ENCODE assay signal across 5 fruit fly cellular contexts in genomic region chr3R:15275158-15275623, dm6.
A peak's percentile ranks its signal among the peaks of the same experiment; 100 is the strongest.
TF ChIP-seq lines count a peak whose summit lies in the region.

TSS of gene Cp190 (minus strand) at chr3R:15275241.
TSS of gene CG4338 (plus strand) at chr3R:15275522.

- peak; percentile 68 for TF ChIP-seq CTCF in whole organism, embryonic (GFP tag; optimal IDR thresholded peaks at IDR 0.05; lab: Kevin White, UChicago)

TF ChIP-seq in whole organism, adult, 20 proteins besides CTCF, POLR2A, EP300 and RAD21 (continues in another document):
- TF ChIP-seq CG7045 (GFP tag; optimal IDR thresholded peaks at IDR 0.05; lab: Kevin White, UChicago) (peak; percentile 98), cic (GFP tag; optimal IDR thresholded peaks at IDR 0.05; lab: Kevin White, UChicago) (peak; percentile 77), ovo (GFP tag; optimal IDR thresholded peaks at IDR 0.05; lab: Kevin White, UChicago) (peak; percentile 91), Crg-1 (GFP tag; optimal IDR thresholded peaks at IDR 0.05; lab: Kevin White, UChicago) (peak; percentile 95), CG14711 (tag; optimal IDR thresholded peaks at IDR 0.05; lab: Kevin White, UChicago) (peak; percentile 97), CG7101 (tag; optimal IDR thresholded peaks at IDR 0.05; lab: Kevin White, UChicago) (peak; percentile 99), Clk (GFP tag; optimal IDR thresholded peaks at IDR 0.05; lab: Kevin White, UChicago) (peak; percentile 94), tj (GFP tag; optimal IDR thresholded peaks at IDR 0.05; lab: Kevin White, UChicago) (peak; percentile 88), toe (GFP tag; optimal IDR thresholded peaks at IDR 0.05; lab: Kevin White, UChicago) (peak; percentile 98), CG11617 (GFP tag; optimal IDR thresholded peaks at IDR 0.05; lab: Kevin White, UChicago) (peak; percentile 98), Mnt (GFP tag; optimal IDR thresholded peaks at IDR 0.05; lab: Kevin White, UChicago) (peak; percentile 96), bab1 (GFP tag; optimal IDR thresholded peaks at IDR 0.05; lab: Kevin White, UChicago) (peak; percentile 98), CG12768 (GFP tag; optimal IDR thresholded peaks at IDR 0.05; lab: Kevin White, UChicago) (peak; percentile 98), pad (GFP tag; optimal IDR thresholded peaks at IDR 0.05; lab: Kevin White, UChicago) (peak; percentile 90), CG5204 (GFP tag; optimal IDR thresholded peaks at IDR 0.05; lab: Kevin White, UChicago) (no peak), cnc (optimal IDR thresholded peaks at IDR 0.05; lab: Kevin White, UChicago) (no peak), Hr96 (GFP tag; optimal IDR thresholded peaks at IDR 0.05; lab: Kevin White, UChicago) (peak; percentile 94), CG1620 (GFP tag; optimal IDR thresholded peaks at IDR 0.05; lab: Kevin White, UChicago) (peak; percentile 96)

TF ChIP-seq in whole organism, embryonic, 481 proteins besides CTCF, POLR2A, EP300 and RAD21 (continues in another document):
- TF ChIP-seq ranshi (GFP tag; IDR thresholded peaks at IDR 0.05; lab: Robert Waterston, UW), result peak; percentile 96
- peak; percentile 97 for TF ChIP-seq kni (GFP tag; optimal IDR thresholded peaks at IDR 0.05; lab: Kevin White, UChicago)
- TF ChIP-seq emc (GFP tag; optimal IDR thresholded peaks at IDR 0.05; lab: Kevin White, UChicago), result peak; percentile 78
- TF ChIP-seq Xbp1 (GFP tag; optimal IDR thresholded peaks at IDR 0.05; lab: Kevin White, UChicago), result peak; percentile 98
- TF ChIP-seq Dp (GFP tag; optimal IDR thresholded peaks at IDR 0.05; lab: Kevin White, UChicago), result peak; percentile 52
- peak; percentile 53; the same call in 1 of the 2 replicates for TF ChIP-seq nerfin-2 (GFP tag; IDR thresholded peaks at IDR 0.05; lab: Robert Waterston, UW; ENCODE audit: partially characterized antibody)
- TF ChIP-seq CG1792 (GFP tag; optimal IDR thresholded peaks at IDR 0.05; lab: Kevin White, UChicago), result peak; percentile 84
- peak; percentile 98 for TF ChIP-seq CG10147 (GFP tag; optimal IDR thresholded peaks at IDR 0.05; lab: Kevin White, UChicago)
- TF ChIP-seq CG14441 (GFP tag; IDR thresholded peaks at IDR 0.05; lab: Robert Waterston, UW), result peak; percentile 95
- TF ChIP-seq Neu2 (GFP tag; optimal IDR thresholded peaks at IDR 0.05; lab: Kevin White, UChicago; ENCODE audit: borderline replicate concordance), result no peak
- TF ChIP-seq phol (tag; optimal IDR thresholded peaks at IDR 0.05; lab: Kevin White, UChicago), result peak; percentile 100
- peak; percentile 97 for TF ChIP-seq odd (GFP tag; optimal IDR thresholded peaks at IDR 0.05; lab: Kevin White, UChicago)
- peak; percentile 98 for TF ChIP-seq CG3847 (GFP tag; IDR thresholded peaks at IDR 0.05; lab: Robert Waterston, UW)
- TF ChIP-seq CG15514 (GFP tag; optimal IDR thresholded peaks at IDR 0.05; lab: Kevin White, UChicago), result peak; percentile 93
- TF ChIP-seq CG7928 (GFP tag; optimal IDR thresholded peaks at IDR 0.05; lab: Kevin White, UChicago), result peak; percentile 80
- peak; percentile 86 for TF ChIP-seq CG17802 (tag; optimal IDR thresholded peaks at IDR 0.05; lab: Kevin White, UChicago)
- TF ChIP-seq zen (tag; optimal IDR thresholded peaks at IDR 0.05; lab: Kevin White, UChicago), result peak; percentile 98
- peak; percentile 97 for TF ChIP-seq CG32772 (GFP tag; IDR thresholded peaks at IDR 0.05; lab: Robert Waterston, UW)

TF ChIP-seq in whole organism, prepupa, 60 proteins besides CTCF, POLR2A, EP300 and RAD21 (continues in another document):
- TF ChIP-seq fd85E (GFP tag; optimal IDR thresholded peaks at IDR 0.05; lab: Kevin White, UChicago) (no peak), ss (GFP tag; optimal IDR thresholded peaks at IDR 0.05; lab: Kevin White, UChicago) (peak in 1 of 2 experiments; percentile 97), svp (GFP tag; lab: Kevin White, UChicago) (peak; percentile 99), CG3032 (tag; optimal IDR thresholded peaks at IDR 0.05; lab: Kevin White, UChicago) (peak; percentile 99), Gug (GFP tag; IDR thresholded peaks at IDR 0.05; lab: Robert Waterston, UW) (peak; percentile 94), Eip78C (GFP tag; lab: Kevin White, UChicago) (peak; percentile 99), achi (GFP tag; optimal IDR thresholded peaks at IDR 0.05; lab: Kevin White, UChicago) (peak; percentile 98), CG10631 (GFP tag; optimal IDR thresholded peaks at IDR 0.05; lab: Kevin White, UChicago) (no peak), fkh (GFP tag; optimal IDR thresholded peaks at IDR 0.05; lab: Kevin White, UChicago) (no peak), CG11762 (GFP tag; optimal IDR thresholded peaks at IDR 0.05; lab: Kevin White, UChicago; ENCODE audit: insufficient read depth) (peak; percentile 93), eg (GFP tag; IDR thresholded peaks at IDR 0.05; lab: Robert Waterston, UW) (peak; percentile 97), Hr38 (GFP tag; optimal IDR thresholded peaks at IDR 0.05; lab: Kevin White, UChicago) (no peak), OdsH (GFP tag; optimal IDR thresholded peaks at IDR 0.05; lab: Kevin White, UChicago) (peak; percentile 98), CG7368 (GFP tag; optimal IDR thresholded peaks at IDR 0.05; lab: Kevin White, UChicago) (peak; percentile 96), Blimp-1 (GFP tag; optimal IDR thresholded peaks at IDR 0.05; lab: Kevin White, UChicago) (peak; percentile 93), CG8319 (GFP tag; optimal IDR thresholded peaks at IDR 0.05; lab: Kevin White, UChicago) (peak; percentile 95), cyc (GFP tag; optimal IDR thresholded peaks at IDR 0.05; lab: Kevin White, UChicago) (peak; percentile 97), Sox14 (GFP tag; optimal IDR thresholded peaks at IDR 0.05; lab: Kevin White, UChicago) (peak; percentile 97), CG6163 (GFP tag; IDR thresholded peaks at IDR 0.05; lab: Robert Waterston, UW) (peak; percentile 96), Sox15 (GFP tag; optimal IDR thresholded peaks at IDR 0.05; lab: Kevin White, UChicago) (peak; percentile 96)

TF ChIP-seq in whole organism, pupa, 21 proteins besides CTCF, POLR2A, EP300 and RAD21:
- TF ChIP-seq CG9948 (tag; optimal IDR thresholded peaks at IDR 0.05; lab: Kevin White, UChicago) (peak; percentile 98), CG8159 (tag; optimal IDR thresholded peaks at IDR 0.05; lab: Kevin White, UChicago) (peak; percentile 99), CG12605 (GFP tag; IDR thresholded peaks at IDR 0.05; lab: Robert Waterston, UW) (peak; percentile 94), EcR (GFP tag; optimal IDR thresholded peaks at IDR 0.05; lab: Kevin White, UChicago) (peak; percentile 85), Pif1A (GFP tag; optimal IDR thresholded peaks at IDR 0.05; lab: Kevin White, UChicago) (no peak), CG4496 (GFP tag; IDR thresholded peaks at IDR 0.05; lab: Robert Waterston, UW) (peak; percentile 93), CG34367 (tag; optimal IDR thresholded peaks at IDR 0.05; lab: Kevin White, UChicago) (peak; percentile 97), Snoo (tag; optimal IDR thresholded peaks at IDR 0.05; lab: Kevin White, UChicago) (peak; percentile 97), rn (GFP tag; IDR thresholded peaks at IDR 0.05; lab: Robert Waterston, UW) (peak; percentile 87), CG8301 (tag; optimal IDR thresholded peaks at IDR 0.05; lab: Kevin White, UChicago) (peak; percentile 98), gl (tag; optimal IDR thresholded peaks at IDR 0.05; lab: Kevin White, UChicago) (peak; percentile 91), fd96Ca (GFP tag; IDR thresholded peaks at IDR 0.05; lab: Robert Waterston, UW) (peak; percentile 67; the same call in 2 of the 3 replicates), CG13204 (GFP tag; optimal IDR thresholded peaks at IDR 0.05; lab: Kevin White, UChicago) (no peak), D1 (tag; optimal IDR thresholded peaks at IDR 0.05; lab: Kevin White, UChicago) (no peak), Pif1B (GFP tag; optimal IDR thresholded peaks at IDR 0.05; lab: Kevin White, UChicago) (no peak), CG32121 (GFP tag; IDR thresholded peaks at IDR 0.05; lab: Robert Waterston, UW) (peak; percentile 96), CG17806 (tag; optimal IDR thresholded peaks at IDR 0.05; lab: Kevin White, UChicago) (peak; percentile 98), CG10348 (GFP tag; IDR thresholded peaks at IDR 0.05; lab: Robert Waterston, UW) (peak; percentile 83), CG15710 (tag; optimal IDR thresholded peaks at IDR 0.05; lab: Kevin White, UChicago) (peak; percentile 98), CG14655 (GFP tag; optimal IDR thresholded peaks at IDR 0.05; lab: Kevin White, UChicago) (no peak), Ets98B (GFP tag; IDR thresholded peaks at IDR 0.05; lab: Robert Waterston, UW) (peak; percentile 90)

TF ChIP-seq in whole organism, wandering third instar larva, 38 proteins besides CTCF, POLR2A, EP300 and RAD21 (continues in another document):
- no peak for TF ChIP-seq sage (GFP tag; optimal IDR thresholded peaks at IDR 0.05; lab: Kevin White, UChicago)
- peak; percentile 96 for TF ChIP-seq fru (GFP tag; optimal IDR thresholded peaks at IDR 0.05; lab: Kevin White, UChicago)
- peak; percentile 64 to 98 for TF ChIP-seq foxo (GFP tag; optimal IDR thresholded peaks at IDR 0.05; lab: Kevin White, UChicago)
- peak; percentile 97 for TF ChIP-seq h (GFP tag; optimal IDR thresholded peaks at IDR 0.05; lab: Kevin White, UChicago)
- TF ChIP-seq tai (GFP tag; optimal IDR thresholded peaks at IDR 0.05; lab: Kevin White, UChicago), result no peak
- no peak for TF ChIP-seq Dfd (GFP tag; optimal IDR thresholded peaks at IDR 0.05; lab: Kevin White, UChicago)
- TF ChIP-seq Mio (GFP tag; optimal IDR thresholded peaks at IDR 0.05; lab: Kevin White, UChicago), result peak; percentile 48
- TF ChIP-seq Hr83 (GFP tag; optimal IDR thresholded peaks at IDR 0.05; lab: Kevin White, UChicago; ENCODE audit: poor library complexity, severe bottlenecking), result peak; percentile 69
- no peak for TF ChIP-seq Vsx2 (GFP tag; optimal IDR thresholded peaks at IDR 0.05; lab: Kevin White, UChicago; ENCODE audit: partially characterized antibody)
- no peak for TF ChIP-seq dl (GFP tag; optimal IDR thresholded peaks at IDR 0.05; lab: Kevin White, UChicago; ENCODE audit: insufficient read depth in 1 of 2, partially characterized antibody in 2 of 2)
- peak; percentile 97 for TF ChIP-seq woc (GFP tag; optimal IDR thresholded peaks at IDR 0.05; lab: Kevin White, UChicago)
- TF ChIP-seq pan (optimal IDR thresholded peaks at IDR 0.05; lab: Kevin White, UChicago), result no peak
- no peak for TF ChIP-seq GATAd (GFP tag; optimal IDR thresholded peaks at IDR 0.05; lab: Kevin White, UChicago)
- no peak for TF ChIP-seq usp (GFP tag; optimal IDR thresholded peaks at IDR 0.05; lab: Kevin White, UChicago)
- TF ChIP-seq CG32264 (GFP tag; optimal IDR thresholded peaks at IDR 0.05; lab: Kevin White, UChicago), result peak; percentile 85
- TF ChIP-seq brk (GFP tag; optimal IDR thresholded peaks at IDR 0.05; lab: Kevin White, UChicago), result no peak
- peak; percentile 95 for TF ChIP-seq psq (GFP tag; optimal IDR thresholded peaks at IDR 0.05; lab: Kevin White, UChicago)
- TF ChIP-seq N (GFP tag; optimal IDR thresholded peaks at IDR 0.05; lab: Kevin White, UChicago), result no peak
- TF ChIP-seq CG9705 (GFP tag; optimal IDR thresholded peaks at IDR 0.05; lab: Kevin White, UChicago), result peak; percentile 98
- TF ChIP-seq Hr78 (GFP tag; optimal IDR thresholded peaks at IDR 0.05; lab: Kevin White, UChicago), result no peak
- peak; percentile 78 for TF ChIP-seq Rel (GFP tag; optimal IDR thresholded peaks at IDR 0.05; lab: Kevin White, UChicago)
- peak; percentile 92 for TF ChIP-seq Rel (tag; optimal IDR thresholded peaks at IDR 0.05; lab: Kevin White, UChicago)
- TF ChIP-seq Myc (optimal IDR thresholded peaks at IDR 0.05; lab: Kevin White, UChicago), result peak; percentile 34
